ENCODE assay signal across 2 fruit fly cellular contexts in genomic region chr3R:4731828-4732657, dm6.
TF ChIP-seq lines count a peak whose summit lies in the region.

Gene Nep2, minus strand, starts transcription at chr3R:4731878.

TF ChIP-seq in whole organism, embryonic, 481 proteins besides CTCF, POLR2A, EP300 and RAD21 (continued from another document and continues in another):
- TF ChIP-seq CG11093 (GFP tag; IDR thresholded peaks at IDR 0.05; lab: Robert Waterston, UW) (no peak), tio (GFP tag; optimal IDR thresholded peaks at IDR 0.05; lab: Kevin White, UChicago) (peak; percentile 63), cad (GFP tag; optimal IDR thresholded peaks at IDR 0.05; lab: Kevin White, UChicago) (no peak), chn (GFP tag; optimal IDR thresholded peaks at IDR 0.05; lab: Kevin White, UChicago) (no peak), CG6854 (GFP tag; optimal IDR thresholded peaks at IDR 0.05; lab: Kevin White, UChicago) (peak; percentile 36), pan (optimal IDR thresholded peaks at IDR 0.05; lab: Kevin White, UChicago) (no peak), pan (GFP tag; optimal IDR thresholded peaks at IDR 0.05 in 1 of 2, IDR thresholded peaks at IDR 0.05 in 1 of 2) (no peak), ems (GFP tag; optimal IDR thresholded peaks at IDR 0.05; lab: Kevin White, UChicago) (no peak), ci (GFP tag; IDR thresholded peaks at IDR 0.05; lab: Robert Waterston, UW) (peak; percentile 40; the same call in 1 of the 3 replicates), Taf1 (GFP tag; IDR thresholded peaks at IDR 0.05; lab: Robert Waterston, UW) (no peak), Meics (GFP tag; optimal IDR thresholded peaks at IDR 0.05; lab: Kevin White, UChicago) (peak; percentile 49), CG12155 (GFP tag; optimal IDR thresholded peaks at IDR 0.05; lab: Kevin White, UChicago) (no peak), CG12299 (tag; optimal IDR thresholded peaks at IDR 0.05; lab: Kevin White, UChicago) (no peak), CG9817 (tag; optimal IDR thresholded peaks at IDR 0.05; lab: Kevin White, UChicago) (no peak), CG13894 (tag; optimal IDR thresholded peaks at IDR 0.05; lab: Kevin White, UChicago) (no peak), Atf3 (GFP tag; optimal IDR thresholded peaks at IDR 0.05; lab: Kevin White, UChicago) (peak; percentile 17), CG18764 (GFP tag; optimal IDR thresholded peaks at IDR 0.05; lab: Kevin White, UChicago) (no peak), CG14710 (tag; optimal IDR thresholded peaks at IDR 0.05; lab: Kevin White, UChicago) (peak; percentile 25), ro (GFP tag; IDR thresholded peaks at IDR 0.05; lab: Robert Waterston, UW) (no peak), z (GFP tag; IDR thresholded peaks at IDR 0.05; lab: Robert Waterston, UW) (no peak), CG14667 (GFP tag; IDR thresholded peaks at IDR 0.05; lab: Robert Waterston, UW) (no peak), CG4854 (GFP tag; optimal IDR thresholded peaks at IDR 0.05; lab: Kevin White, UChicago) (no peak), toy (GFP tag; IDR thresholded peaks at IDR 0.05; lab: Robert Waterston, UW) (no peak), p53 (GFP tag; optimal IDR thresholded peaks at IDR 0.05; lab: Kevin White, UChicago) (no peak), ab (GFP tag; optimal IDR thresholded peaks at IDR 0.05; lab: Kevin White, UChicago) (no peak), unc-4 (GFP tag; IDR thresholded peaks at IDR 0.05; lab: Robert Waterston, UW; ENCODE audit: partially characterized antibody) (no peak), wor (GFP tag; IDR thresholded peaks at IDR 0.05; lab: Robert Waterston, UW) (no peak), CG1832 (GFP tag; optimal IDR thresholded peaks at IDR 0.05; lab: Kevin White, UChicago) (no peak), HLH3B (GFP tag; IDR thresholded peaks at IDR 0.05; lab: Robert Waterston, UW) (no peak), CG17829 (tag; optimal IDR thresholded peaks at IDR 0.05; lab: Kevin White, UChicago) (no peak), CG6791 (GFP tag; IDR thresholded peaks at IDR 0.05; lab: Robert Waterston, UW; ENCODE audit: partially characterized antibody) (peak; percentile 92), CG7556 (GFP tag; optimal IDR thresholded peaks at IDR 0.05; lab: Kevin White, UChicago) (peak; percentile 56), da (GFP tag; optimal IDR thresholded peaks at IDR 0.05; lab: Kevin White, UChicago) (no peak), CG4617 (GFP tag; optimal IDR thresholded peaks at IDR 0.05; lab: Kevin White, UChicago; ENCODE audit: borderline replicate concordance) (no peak), CG3281 (GFP tag; optimal IDR thresholded peaks at IDR 0.05; lab: Kevin White, UChicago) (peak; percentile 29), Hmx (GFP tag; optimal IDR thresholded peaks at IDR 0.05; lab: Kevin White, UChicago) (no peak), sc (optimal IDR thresholded peaks at IDR 0.05; lab: Kevin White, UChicago) (no peak), sc (GFP tag; optimal IDR thresholded peaks at IDR 0.05; lab: Kevin White, UChicago) (no peak), fd3F (GFP tag; optimal IDR thresholded peaks at IDR 0.05; lab: Kevin White, UChicago) (no peak), amos (GFP tag; IDR thresholded peaks at IDR 0.05; lab: Robert Waterston, UW; ENCODE audit: partially characterized antibody) (no peak; the same call in 1 of the 2 replicates), Poxn (GFP tag; IDR thresholded peaks at IDR 0.05; lab: Robert Waterston, UW) (no peak), Fer1 (GFP tag; optimal IDR thresholded peaks at IDR 0.05; lab: Kevin White, UChicago) (no peak), otp (GFP tag; IDR thresholded peaks at IDR 0.05; lab: Robert Waterston, UW) (no peak), pb (GFP tag; optimal IDR thresholded peaks at IDR 0.05; lab: Kevin White, UChicago) (no peak), psq (GFP tag; optimal IDR thresholded peaks at IDR 0.05; lab: Kevin White, UChicago) (no peak), tll (GFP tag; optimal IDR thresholded peaks at IDR 0.05; lab: Kevin White, UChicago) (no peak), Sry-β (GFP tag; optimal IDR thresholded peaks at IDR 0.05; lab: Kevin White, UChicago) (no peak), CG16813 (GFP tag; IDR thresholded peaks at IDR 0.05; lab: Robert Waterston, UW; ENCODE audit: partially characterized antibody) (peak; percentile 80), ewg (GFP tag; optimal IDR thresholded peaks at IDR 0.05; lab: Kevin White, UChicago) (peak; percentile 2), tap (tag; optimal IDR thresholded peaks at IDR 0.05; lab: Kevin White, UChicago) (no peak), NC2α (GFP tag; optimal IDR thresholded peaks at IDR 0.05; lab: Kevin White, UChicago) (no peak), nerfin-1 (tag; optimal IDR thresholded peaks at IDR 0.05; lab: Kevin White, UChicago) (peak; percentile 7), row (GFP tag; IDR thresholded peaks at IDR 0.05; lab: Robert Waterston, UW) (peak; percentile 42; the same call in 2 of the 3 replicates), slp2 (GFP tag; optimal IDR thresholded peaks at IDR 0.05; lab: Kevin White, UChicago) (no peak), CG6683 (GFP tag; optimal IDR thresholded peaks at IDR 0.05; lab: Kevin White, UChicago) (no peak), CG17612 (GFP tag; IDR thresholded peaks at IDR 0.05; lab: Robert Waterston, UW) (no peak), wdn (GFP tag; IDR thresholded peaks at IDR 0.05; lab: Robert Waterston, UW) (no peak), CG2678 (tag; optimal IDR thresholded peaks at IDR 0.05; lab: Kevin White, UChicago) (peak; percentile 60), gem (tag; optimal IDR thresholded peaks at IDR 0.05; lab: Kevin White, UChicago) (peak; percentile 43), bcd (GFP tag; optimal IDR thresholded peaks at IDR 0.05; lab: Kevin White, UChicago) (peak; percentile 37), ap (GFP tag; IDR thresholded peaks at IDR 0.05; lab: Robert Waterston, UW) (no peak), CG31441 (GFP tag; IDR thresholded peaks at IDR 0.05; lab: Robert Waterston, UW) (peak; percentile 34; the same call in 1 of the 2 replicates), tup (GFP tag; optimal IDR thresholded peaks at IDR 0.05; lab: Kevin White, UChicago) (no peak), gsb-n (tag; optimal IDR thresholded peaks at IDR 0.05; lab: Kevin White, UChicago) (no peak), CG3163 (GFP tag; optimal IDR thresholded peaks at IDR 0.05; lab: Kevin White, UChicago) (no peak), CG18619 (GFP tag; optimal IDR thresholded peaks at IDR 0.05; lab: Kevin White, UChicago) (peak; percentile 36), vfl (GFP tag; optimal IDR thresholded peaks at IDR 0.05; lab: Kevin White, UChicago) (no peak), GATAe (GFP tag; conservative IDR thresholded peaks at IDR 0.05; lab: Robert Waterston, UW) (no peak)

TF ChIP-seq in whole organism, prepupa, 60 proteins besides CTCF, POLR2A, EP300 and RAD21 (continued from another document):
- peak; percentile 93 for TF ChIP-seq Eip78C (GFP tag; lab: Kevin White, UChicago)
- TF ChIP-seq Eip75B (GFP tag; optimal IDR thresholded peaks at IDR 0.05; lab: Kevin White, UChicago) = peak; percentile 58
- TF ChIP-seq achi (GFP tag; optimal IDR thresholded peaks at IDR 0.05; lab: Kevin White, UChicago) = peak; percentile 62
- TF ChIP-seq CG15336 (GFP tag; IDR thresholded peaks at IDR 0.05; lab: Robert Waterston, UW) = no peak; the same call in 1 of the 2 replicates
- peak; percentile 63 for TF ChIP-seq Met (GFP tag; optimal IDR thresholded peaks at IDR 0.05; lab: Kevin White, UChicago)
- no peak for TF ChIP-seq Blimp-1 (GFP tag; optimal IDR thresholded peaks at IDR 0.05; lab: Kevin White, UChicago)
- TF ChIP-seq CG8119 (GFP tag; IDR thresholded peaks at IDR 0.05; lab: Robert Waterston, UW) = peak; percentile 34; the same call in 1 of the 3 replicates
- peak; percentile 15 for TF ChIP-seq Ets96B (tag; optimal IDR thresholded peaks at IDR 0.05; lab: Kevin White, UChicago)
- TF ChIP-seq CG7368 (GFP tag; optimal IDR thresholded peaks at IDR 0.05; lab: Kevin White, UChicago) = peak; percentile 11
- peak; percentile 69 for TF ChIP-seq pdm3 (GFP tag; optimal IDR thresholded peaks at IDR 0.05; lab: Kevin White, UChicago)
- TF ChIP-seq svp (GFP tag; lab: Kevin White, UChicago) = peak; percentile 78
- peak; percentile 62 for TF ChIP-seq topi (GFP tag; optimal IDR thresholded peaks at IDR 0.05; lab: Kevin White, UChicago)
- TF ChIP-seq CG9139 (GFP tag; optimal IDR thresholded peaks at IDR 0.05; lab: Kevin White, UChicago) = no peak
- TF ChIP-seq CG6163 (GFP tag; IDR thresholded peaks at IDR 0.05; lab: Robert Waterston, UW) = peak; percentile 19; the same call in 1 of the 3 replicates
- no peak for TF ChIP-seq fkh (GFP tag; optimal IDR thresholded peaks at IDR 0.05; lab: Kevin White, UChicago)
- peak; percentile 64 for TF ChIP-seq acj6 (GFP tag; optimal IDR thresholded peaks at IDR 0.05; lab: Kevin White, UChicago)
- TF ChIP-seq fd85E (GFP tag; optimal IDR thresholded peaks at IDR 0.05; lab: Kevin White, UChicago) = no peak
- peak; percentile 64 for TF ChIP-seq Smox (GFP tag; optimal IDR thresholded peaks at IDR 0.05; lab: Kevin White, UChicago)
- peak; percentile 29 for TF ChIP-seq dac (GFP tag; optimal IDR thresholded peaks at IDR 0.05; lab: Kevin White, UChicago)
- no peak for TF ChIP-seq CG6854 (GFP tag; optimal IDR thresholded peaks at IDR 0.05; lab: Kevin White, UChicago)
- no peak for TF ChIP-seq dsx (GFP tag; optimal IDR thresholded peaks at IDR 0.05; lab: Kevin White, UChicago; ENCODE audit: poor library complexity, severe bottlenecking)
- TF ChIP-seq CG11762 (GFP tag; optimal IDR thresholded peaks at IDR 0.05; lab: Kevin White, UChicago; ENCODE audit: insufficient read depth) = peak; percentile 16
- no peak for TF ChIP-seq Gug (GFP tag; IDR thresholded peaks at IDR 0.05; lab: Robert Waterston, UW)
- TF ChIP-seq CG34406 (GFP tag; optimal IDR thresholded peaks at IDR 0.05; lab: Kevin White, UChicago) = peak; percentile 53
- TF ChIP-seq CG8632 (GFP tag; optimal IDR thresholded peaks at IDR 0.05; lab: Kevin White, UChicago) = peak; percentile 7
- TF ChIP-seq CG6808 (GFP tag; optimal IDR thresholded peaks at IDR 0.05; lab: Kevin White, UChicago) = peak; percentile 75
- peak; percentile 58 for TF ChIP-seq CG4318 (GFP tag; optimal IDR thresholded peaks at IDR 0.05; lab: Kevin White, UChicago)
- TF ChIP-seq spab (GFP tag; optimal IDR thresholded peaks at IDR 0.05; lab: Kevin White, UChicago) = peak; percentile 54
- TF ChIP-seq CG31627 (GFP tag; optimal IDR thresholded peaks at IDR 0.05; lab: Kevin White, UChicago) = peak; percentile 32
- TF ChIP-seq CG10631 (GFP tag; optimal IDR thresholded peaks at IDR 0.05; lab: Kevin White, UChicago) = peak; percentile 59
- TF ChIP-seq Sox14 (GFP tag; optimal IDR thresholded peaks at IDR 0.05; lab: Kevin White, UChicago) = peak; percentile 71
- TF ChIP-seq CG11902 (GFP tag; optimal IDR thresholded peaks at IDR 0.05; lab: Kevin White, UChicago) = peak; percentile 4
- peak; percentile 74 for TF ChIP-seq Hr4 (GFP tag; optimal IDR thresholded peaks at IDR 0.05; lab: Kevin White, UChicago)
- TF ChIP-seq CG6276 (GFP tag; optimal IDR thresholded peaks at IDR 0.05; lab: Kevin White, UChicago) = peak; percentile 77
- TF ChIP-seq Hr39 (GFP tag; optimal IDR thresholded peaks at IDR 0.05; lab: Kevin White, UChicago) = peak; percentile 21
- TF ChIP-seq lz (GFP tag; optimal IDR thresholded peaks at IDR 0.05; lab: Kevin White, UChicago) = peak; percentile 57
TF ChIP-seq in whole organism, prepupa: peak in this region for 44.
